Fruit fly (Drosophila melanogaster) whole organism, embryonic: ENCODE data around the gene CG32645.

Experiments used
- BEAF-32 ChIP-seq: fragments of 200-800 bp; sonication (Bioruptor generic); optimal IDR thresholded peaks from 3 replicates; lab custom pipeline; 2017; ENCODE audit warnings: missing biosample characterization, missing genetic modification characterization, mild to moderate bottlenecking, moderate library complexity, missing genetic modification reagents
- CG11247 ChIP-seq: fragments of 200-800 bp; sonication (Bioruptor generic); IDR thresholded peaks from 2 replicates; pipeline ENCODE4 v1.3.6; 2022; ENCODE audit warnings: missing biosample characterization, missing genetic modification characterization
- CG12071 ChIP-seq: fragments of 200-800 bp; sonication (Bioruptor generic); optimal IDR thresholded peaks from 3 replicates; lab custom pipeline; 2018; ENCODE audit warnings: missing biosample characterization, mild to moderate bottlenecking, missing genetic modification characterization
- CG14667 ChIP-seq: fragments of 200-800 bp; sonication (Bioruptor generic); IDR thresholded peaks from 2 replicates; pipeline ENCODE4 v1.3.6; 2022; ENCODE audit warnings: missing biosample characterization, missing genetic modification characterization
- CG14710 ChIP-seq: fragments of 200-800 bp; sonication (Bioruptor generic); optimal IDR thresholded peaks from 3 replicates; lab custom pipeline; 2019; ENCODE audit warnings: missing biosample characterization, mild to moderate bottlenecking, missing genetic modification characterization, moderate library complexity
- CG18599 ChIP-seq: fragments of 200-800 bp; sonication (Bioruptor generic); optimal IDR thresholded peaks from 3 replicates; lab custom pipeline; 2017; ENCODE audit warnings: missing biosample characterization, missing genetic modification characterization, mild to moderate bottlenecking, moderate library complexity, missing genetic modification reagents
- CG18619 ChIP-seq: fragments of 200-800 bp; sonication (Bioruptor generic); optimal IDR thresholded peaks from 3 replicates; lab custom pipeline; 2017; ENCODE audit warnings: missing biosample characterization, mild to moderate bottlenecking, missing genetic modification characterization
- CG7271 ChIP-seq: fragments of 200-800 bp; sonication (Bioruptor generic); optimal IDR thresholded peaks from 2 replicates; lab custom pipeline; 2018; ENCODE audit warnings: missing biosample characterization, mild to moderate bottlenecking, missing genetic modification characterization, moderate library complexity
- CG8290 ChIP-seq, 3 experiments: fragments of 200-800 bp; sonication (Bioruptor generic); optimal IDR thresholded peaks; 2 replicates each; lab custom pipeline; 2016 to 2019; ENCODE audit warnings: missing biosample characterization in 3 of 3, missing genetic modification characterization in 3 of 3, mild to moderate bottlenecking in 2 of 3, moderate library complexity in 1 of 3
- CG8478 ChIP-seq: fragments of >200 bp; optimal IDR thresholded peaks from 2 replicates; lab custom pipeline; 2018
- CG8924 ChIP-seq: fragments of 200-800 bp; optimal IDR thresholded peaks from 3 replicates; lab custom pipeline; 2019; ENCODE audit warnings: missing biosample characterization, mild to moderate bottlenecking, missing genetic modification characterization, moderate library complexity
- CoRest ChIP-seq: fragments of 200-800 bp; sonication (Bioruptor generic); optimal IDR thresholded peaks from 3 replicates; lab custom pipeline; 2018; ENCODE audit warnings: missing biosample characterization, mild to moderate bottlenecking, missing genetic modification characterization, moderate library complexity
- Doc3 ChIP-seq: fragments of 200-800 bp; sonication (Bioruptor generic); IDR thresholded peaks from 3 replicates; pipeline ENCODE4 v1.3.6; 2022; ENCODE audit warnings: missing biosample characterization, missing genetic modification characterization; ENCODE audit not compliant: partially characterized antibody
- Dp ChIP-seq: fragments of 200-800 bp; sonication (Bioruptor generic); optimal IDR thresholded peaks from 2 replicates; lab custom pipeline; 2018; ENCODE audit warnings: missing biosample characterization, mild to moderate bottlenecking, missing genetic modification characterization, moderate library complexity
- Fer1 ChIP-seq: fragments of 200-800 bp; sonication (Bioruptor generic); optimal IDR thresholded peaks from 2 replicates; lab custom pipeline; 2017; ENCODE audit warnings: missing biosample characterization, mild to moderate bottlenecking, missing genetic modification characterization
- GATAe ChIP-seq: fragments of 200-800 bp; sonication (Bioruptor generic); conservative IDR thresholded peaks from 2 replicates; pipeline ENCODE4 v1.3.6; 2022; ENCODE audit warnings: missing biosample characterization, missing genetic modification characterization
- HLH4C ChIP-seq: fragments of 200-800 bp; sonication (Bioruptor generic); IDR thresholded peaks from 3 replicates; pipeline ENCODE4 v1.3.6; 2022; ENCODE audit warnings: missing biosample characterization, missing genetic modification characterization; ENCODE audit not compliant: partially characterized antibody
- Hey ChIP-seq: fragments of 200-800 bp; sonication (Bioruptor generic); optimal IDR thresholded peaks from 3 replicates; lab custom pipeline; 2018; ENCODE audit warnings: missing biosample characterization, mild to moderate bottlenecking, missing genetic modification characterization
- Hsf ChIP-seq: fragments of 200-800 bp; sonication (Bioruptor generic); optimal IDR thresholded peaks from 3 replicates; lab custom pipeline; 2016; ENCODE audit warnings: missing biosample characterization, missing genetic modification characterization
- MTF-1 ChIP-seq: fragments of 200-800 bp; sonication (Bioruptor generic); optimal IDR thresholded peaks from 2 replicates; lab custom pipeline; 2018; ENCODE audit warnings: missing biosample characterization, mild to moderate bottlenecking, missing genetic modification characterization, borderline replicate concordance
- Meics ChIP-seq: fragments of 200-800 bp; sonication (Bioruptor generic); optimal IDR thresholded peaks from 2 replicates; lab custom pipeline; 2017; ENCODE audit warnings: missing biosample characterization, mild to moderate bottlenecking, missing genetic modification characterization
- Opbp ChIP-seq: fragments of 200-800 bp; sonication (Bioruptor generic); IDR thresholded peaks from 3 replicates; pipeline ENCODE4 v1.3.6; 2022; ENCODE audit warnings: missing biosample characterization, missing genetic modification characterization; ENCODE audit not compliant: partially characterized antibody
- Optix ChIP-seq: fragments of 200-800 bp; sonication (Bioruptor generic); IDR thresholded peaks from 3 replicates; pipeline ENCODE4 v1.3.6; 2022; ENCODE audit warnings: missing biosample characterization, missing genetic modification characterization
- PHDP ChIP-seq: fragments of 200-800 bp; sonication (Bioruptor generic); optimal IDR thresholded peaks from 3 replicates; lab custom pipeline; 2018; ENCODE audit warnings: missing biosample characterization, mild to moderate bottlenecking, missing genetic modification characterization, moderate library complexity
- Scr ChIP-seq: fragments of 200-800 bp; sonication (Bioruptor generic); IDR thresholded peaks from 2 replicates; pipeline ENCODE4 v1.3.6; 2022; ENCODE audit warnings: missing biosample characterization, missing genetic modification characterization; ENCODE audit not compliant: partially characterized antibody
- YL-1 ChIP-seq: fragments of 200-800 bp; sonication (Bioruptor generic); optimal IDR thresholded peaks from 3 replicates; lab custom pipeline; 2017; ENCODE audit warnings: missing biosample characterization, mild to moderate bottlenecking, missing genetic modification characterization
- ara ChIP-seq: fragments of 200-800 bp; sonication (Bioruptor generic); IDR thresholded peaks from 2 replicates; pipeline ENCODE4 v1.3.6; 2022; ENCODE audit warnings: missing biosample characterization, missing genetic modification characterization
- bab2 ChIP-seq: fragments of 200-800 bp; sonication (Bioruptor generic); optimal IDR thresholded peaks from 2 replicates; lab custom pipeline; 2016; ENCODE audit warnings: missing biosample characterization, missing genetic modification characterization
- bbx ChIP-seq: fragments of 200-800 bp; sonication (Bioruptor generic); IDR thresholded peaks from 2 replicates; pipeline ENCODE4 v1.3.6; 2022; ENCODE audit warnings: missing biosample characterization, missing genetic modification characterization; ENCODE audit not compliant: partially characterized antibody
- bcd ChIP-seq: fragments of 200-800 bp; sonication (Bioruptor generic); optimal IDR thresholded peaks from 2 replicates; lab custom pipeline; 2017; ENCODE audit warnings: missing biosample characterization, mild to moderate bottlenecking, missing genetic modification characterization
- cad ChIP-seq: fragments of >200 bp; optimal IDR thresholded peaks from 2 replicates; lab custom pipeline; 2017; ENCODE audit warnings: missing biosample characterization, missing genetic modification characterization
- cg ChIP-seq: fragments of 200-800 bp; sonication (Bioruptor generic); optimal IDR thresholded peaks from 3 replicates; lab custom pipeline; 2019; ENCODE audit warnings: missing biosample characterization, mild to moderate bottlenecking, missing genetic modification characterization, moderate library complexity
- chif ChIP-seq, 2 experiments: fragments of 200-800 bp; sonication (Bioruptor generic); optimal IDR thresholded peaks; 3 replicates each; lab custom pipeline; 2016; ENCODE audit warnings: missing biosample characterization in 2 of 2, missing genetic modification characterization in 2 of 2
- ci ChIP-seq: fragments of 200-800 bp; sonication (Bioruptor generic); IDR thresholded peaks from 3 replicates; pipeline ENCODE4 v1.3.6; 2022; ENCODE audit warnings: missing biosample characterization, missing genetic modification characterization
- ems ChIP-seq: fragments of 200-800 bp; sonication (Bioruptor generic); optimal IDR thresholded peaks from 3 replicates; lab custom pipeline; 2016; ENCODE audit warnings: missing biosample characterization, missing genetic modification characterization
- gcm ChIP-seq: fragments of 200-800 bp; sonication (Bioruptor generic); optimal IDR thresholded peaks from 2 replicates; lab custom pipeline; 2019; ENCODE audit warnings: missing biosample characterization, mild to moderate bottlenecking, missing genetic modification characterization, moderate library complexity
- gem ChIP-seq: fragments of 200-800 bp; sonication (Bioruptor generic); optimal IDR thresholded peaks from 2 replicates; lab custom pipeline; 2019; ENCODE audit warnings: missing biosample characterization, mild to moderate bottlenecking, missing genetic modification characterization, moderate library complexity
- kah ChIP-seq: fragments of 200-800 bp; sonication (Bioruptor generic); optimal IDR thresholded peaks from 2 replicates; lab custom pipeline; 2018; ENCODE audit warnings: missing biosample characterization, mild to moderate bottlenecking, missing genetic modification characterization
- ken ChIP-seq: fragments of 200-800 bp; sonication (Bioruptor generic); IDR thresholded peaks from 3 replicates; pipeline ENCODE4 v1.3.6; 2022; ENCODE audit warnings: missing biosample characterization, missing genetic modification characterization
- kni ChIP-seq: fragments of 200-800 bp; sonication (Bioruptor generic); optimal IDR thresholded peaks from 3 replicates; lab custom pipeline; 2017; ENCODE audit warnings: mild to moderate bottlenecking, missing biosample characterization, missing genetic modification reagents, missing genetic modification characterization
- maf-S ChIP-seq: fragments of 200-800 bp; sonication (Bioruptor generic); optimal IDR thresholded peaks from 2 replicates; lab custom pipeline; 2016; ENCODE audit warnings: missing biosample characterization, missing genetic modification characterization
- mam ChIP-seq: fragments of 200-800 bp; sonication (Bioruptor generic); optimal IDR thresholded peaks from 3 replicates; lab custom pipeline; 2016; ENCODE audit warnings: missing biosample characterization, missing genetic modification characterization
- nerfin-1 ChIP-seq: fragments of 200-800 bp; sonication (Bioruptor generic); optimal IDR thresholded peaks from 3 replicates; lab custom pipeline; 2019; ENCODE audit warnings: missing biosample characterization, mild to moderate bottlenecking, missing genetic modification characterization, moderate library complexity
- nom ChIP-seq: fragments of 200-800 bp; sonication (Bioruptor generic); optimal IDR thresholded peaks from 2 replicates; lab custom pipeline; 2017; ENCODE audit warnings: missing biosample characterization, missing genetic modification characterization, mild to moderate bottlenecking, moderate library complexity, missing genetic modification reagents
- sob ChIP-seq: fragments of 200-800 bp; sonication (Bioruptor generic); IDR thresholded peaks from 2 replicates; pipeline ENCODE4 v1.3.6; 2022; ENCODE audit warnings: missing biosample characterization, missing genetic modification characterization
- twi ChIP-seq: fragments of 200-800 bp; optimal IDR thresholded peaks from 2 replicates; lab custom pipeline; 2019; ENCODE audit warnings: missing biosample characterization, mild to moderate bottlenecking, missing genetic modification characterization, moderate library complexity
- zen2 ChIP-seq: fragments of 200-800 bp; sonication (Bioruptor generic); IDR thresholded peaks from 3 replicates; pipeline ENCODE4 v1.3.6; 2022; ENCODE audit warnings: missing biosample characterization, missing genetic modification characterization; ENCODE audit not compliant: partially characterized antibody

CG32645 gene

dm6 chrX:13094085-13094764 is 44.8 kb upstream of the CG32645 start, which contains the start of gene CG2200 (continued):
- TF ChIP-seq twi (no peak), Fer1 (peak; percentile 23), Opbp (peak; percentile 81), ken (GFP tag; lab: Robert Waterston, UW) (peak; percentile 53; the same call in 1 of the 3 replicates), Optix (GFP tag; lab: Robert Waterston, UW) (no peak), gem (tag; lab: Kevin White, UChicago) (peak; percentile 39), CG8290 (GFP tag; optimal IDR thresholded peaks at IDR 0.05; lab: Kevin White, UChicago) (no peak), CG8290 (tag; optimal IDR thresholded peaks at IDR 0.05; lab: Kevin White, UChicago) (peak in 1 of 2 experiments; percentile 67), CG8478 (lab: Kevin White, UChicago) (no peak), Meics (GFP tag; lab: Kevin White, UChicago) (peak; percentile 31), PHDP (peak; percentile 46), ci (GFP tag; lab: Robert Waterston, UW) (peak; percentile 77), ems (GFP tag; lab: Kevin White, UChicago) (peak; percentile 18), kah (no peak), bcd (GFP tag; lab: Kevin White, UChicago) (peak; percentile 29), CG18599 (GFP tag; lab: Kevin White, UChicago) (peak; percentile 56), zen2 (GFP tag; lab: Robert Waterston, UW) (peak; percentile 77; the same call in 2 of the 3 replicates), sob (0 out of 2 replicates have a peak, but pooled peaks have one; percentile 35), cg (GFP tag; lab: Kevin White, UChicago) (no peak), HLH4C (GFP tag; lab: Robert Waterston, UW) (peak; percentile 85), mam (GFP tag; lab: Kevin White, UChicago) (peak; percentile 34), CG8924 (tag; lab: Kevin White, UChicago) (peak; percentile 8), Doc3 (GFP tag; lab: Robert Waterston, UW) (peak; percentile 76), MTF-1 (no peak), CG12071 (GFP tag; lab: Kevin White, UChicago) (peak; percentile 28), CoRest (peak; percentile 34), ara (GFP tag; lab: Robert Waterston, UW) (0 out of 2 replicates have a peak, but pooled peaks have one; percentile 44), CG18619 (GFP tag; lab: Kevin White, UChicago) (peak; percentile 3), Hey (no peak), GATAe (GFP tag; lab: Robert Waterston, UW) (peak; percentile 45), BEAF-32 (GFP tag; lab: Kevin White, UChicago) (peak; percentile 80), bbx (GFP tag; lab: Robert Waterston, UW) (peak; percentile 80), chif (GFP tag; optimal IDR thresholded peaks at IDR 0.05; lab: Kevin White, UChicago) (no peak), CG14667 (no peak), gcm (peak; percentile 21), nom (GFP tag; lab: Kevin White, UChicago) (peak; percentile 27), CG7271 (tag; lab: Kevin White, UChicago) (no peak), YL-1 (GFP tag; lab: Kevin White, UChicago) (peak; percentile 0), kni (GFP tag; lab: Kevin White, UChicago) (no peak), CG11247 (peak; percentile 35; the same call in 1 of the 2 replicates), nerfin-1 (tag; lab: Kevin White, UChicago) (peak; percentile 6), Scr (GFP tag; lab: Robert Waterston, UW) (peak; percentile 88), Dp (GFP tag; lab: Kevin White, UChicago) (peak; percentile 66), maf-S (GFP tag; lab: Kevin White, UChicago) (peak; percentile 6), Hsf (GFP tag; lab: Kevin White, UChicago) (peak; percentile 13), bab2 (GFP tag; lab: Kevin White, UChicago) (peak; percentile 29), cad (GFP tag; lab: Kevin White, UChicago) (peak; percentile 13), CG14710 (tag; lab: Kevin White, UChicago) (peak; percentile 39)
